Fruit fly (Drosophila melanogaster) whole organism, wandering third instar larva: Measurements from ENCODE around the gene CG7950.

Source experiments
- Abd-B ChIP-seq: fragments of >200 bp; optimal IDR thresholded peaks from 2 replicates; lab custom pipeline; 2017; ENCODE audit warnings: missing biosample characterization, missing genetic modification characterization
- CG32264 ChIP-seq: fragments of 200-800 bp; sonication (Bioruptor generic); optimal IDR thresholded peaks from 2 replicates; lab custom pipeline; 2016; ENCODE audit warnings: missing biosample characterization, missing genetic modification characterization
- CG9705 ChIP-seq: fragments of 200-800 bp; sonication (Bioruptor generic); optimal IDR thresholded peaks from 2 replicates; lab custom pipeline; 2018; ENCODE audit warnings: missing biosample characterization, mild to moderate bottlenecking, missing genetic modification characterization
- CrebA ChIP-seq: fragments of 200-800 bp; sonication (Bioruptor generic); optimal IDR thresholded peaks from 2 replicates; lab custom pipeline; 2016; ENCODE audit warnings: missing biosample characterization, mild to moderate bottlenecking, missing genetic modification characterization, borderline replicate concordance
- Dfd ChIP-seq: fragments of >200 bp; optimal IDR thresholded peaks from 2 replicates; lab custom pipeline; 2017; ENCODE audit warnings: missing biosample characterization, missing genetic modification characterization
- Dif ChIP-seq: fragments of 200-275, 200-300 bp; sonication (Bioruptor generic); optimal IDR thresholded peaks from 2 replicates; lab custom pipeline; 2018; ENCODE audit warnings: missing biosample characterization, missing genetic modification characterization; ENCODE audit not compliant: partially characterized antibody
- GATAd ChIP-seq: sonication (Bioruptor generic); optimal IDR thresholded peaks from 2 replicates; lab custom pipeline; 2016; ENCODE audit warnings: missing biosample characterization, missing genetic modification characterization
- HLH106 ChIP-seq: fragments of 200-800 bp; optimal IDR thresholded peaks from 3 replicates; lab custom pipeline; 2019; ENCODE audit warnings: missing biosample characterization, mild to moderate bottlenecking, missing genetic modification characterization, moderate library complexity
- Hnf4 ChIP-seq: fragments of 200-800 bp; sonication (Bioruptor generic); optimal IDR thresholded peaks from 2 replicates; lab custom pipeline; 2016; ENCODE audit warnings: missing biosample characterization, mild to moderate bottlenecking, missing genetic modification characterization
- Hr78 ChIP-seq: fragments of >200 bp; optimal IDR thresholded peaks from 2 replicates; lab custom pipeline; 2017; ENCODE audit warnings: missing biosample characterization, missing genetic modification characterization
- Hr83 ChIP-seq: fragments of 200-300 bp; sonication (Bioruptor generic); optimal IDR thresholded peaks from 2 replicates; lab custom pipeline; 2016; ENCODE audit warnings: missing biosample characterization, mild to moderate bottlenecking, missing genetic modification characterization, moderate library complexity; ENCODE audit not compliant: poor library complexity, severe bottlenecking
- Jra ChIP-seq: sonication (Bioruptor generic); optimal IDR thresholded peaks from 2 replicates; lab custom pipeline; 2016; ENCODE audit warnings: missing biosample characterization, missing genetic modification characterization
- Mio ChIP-seq: sonication (Bioruptor generic); optimal IDR thresholded peaks from 2 replicates; lab custom pipeline; 2016; ENCODE audit warnings: missing biosample characterization, missing genetic modification characterization
- Myc ChIP-seq: fragments of >200 bp; optimal IDR thresholded peaks from 2 replicates; lab custom pipeline; 2017
- N ChIP-seq: fragments of >200 bp; optimal IDR thresholded peaks from 2 replicates; lab custom pipeline; 2018; ENCODE audit warnings: missing biosample characterization, missing external identifiers, missing genetic modification characterization
- OdsH ChIP-seq: fragments of 200-800 bp; sonication (Bioruptor generic); optimal IDR thresholded peaks from 2 replicates; lab custom pipeline; 2016; ENCODE audit warnings: missing biosample characterization, mild to moderate bottlenecking, missing genetic modification characterization
- Rel ChIP-seq, 2 experiments: fragments of 200-800 bp; sonication (Bioruptor generic) in 1 of 2; optimal IDR thresholded peaks; 2 replicates in 1 of 2; 3 replicates in 1 of 2; lab custom pipeline; 2016 to 2019; ENCODE audit warnings: mild to moderate bottlenecking in 2 of 2, missing biosample characterization in 2 of 2, missing genetic modification characterization in 2 of 2, moderate library complexity in 1 of 2
- Sp1 ChIP-seq: fragments of 200-800 bp; sonication (Bioruptor generic); optimal IDR thresholded peaks from 3 replicates; lab custom pipeline; 2019; ENCODE audit warnings: missing biosample characterization, mild to moderate bottlenecking, missing genetic modification characterization, moderate library complexity
- Vsx2 ChIP-seq: fragments of 200-300, 225-300 bp; sonication (Bioruptor generic); optimal IDR thresholded peaks from 2 replicates; lab custom pipeline; 2018; ENCODE audit warnings: missing biosample characterization, missing genetic modification characterization; ENCODE audit not compliant: partially characterized antibody
- br ChIP-seq: fragments of 200-800 bp; sonication (Bioruptor generic); optimal IDR thresholded peaks from 2 replicates; lab custom pipeline; 2016; ENCODE audit warnings: missing biosample characterization, missing genetic modification characterization
- brk ChIP-seq: fragments of 200-800 bp; sonication (Bioruptor generic); optimal IDR thresholded peaks from 2 replicates; lab custom pipeline; 2016; ENCODE audit warnings: missing biosample characterization, mild to moderate bottlenecking, missing genetic modification characterization
- dl ChIP-seq, 2 experiments: fragments of 175-275, 200-275 bp in 1 of 2; fragments of 200-275 bp in 1 of 2; sonication (Bioruptor generic); optimal IDR thresholded peaks; lab custom pipeline; 2018; ENCODE audit warnings: mild to moderate bottlenecking in 2 of 2, missing biosample characterization in 2 of 2, missing genetic modification characterization in 2 of 2, moderate library complexity in 2 of 2; ENCODE audit not compliant: partially characterized antibody in 2 of 2, insufficient read depth in 1 of 2
- dmrt93B ChIP-seq: fragments of 200-800 bp; sonication (Bioruptor generic); optimal IDR thresholded peaks from 2 replicates; lab custom pipeline; 2018; ENCODE audit warnings: missing biosample characterization, mild to moderate bottlenecking, missing genetic modification characterization
- dsf ChIP-seq: sonication (Bioruptor generic); optimal IDR thresholded peaks from 2 replicates; lab custom pipeline; 2016; ENCODE audit warnings: missing biosample characterization, missing genetic modification characterization, borderline replicate concordance
- ey ChIP-seq: fragments of 200-800 bp; sonication (Bioruptor generic); optimal IDR thresholded peaks from 2 replicates; lab custom pipeline; 2016; ENCODE audit warnings: missing biosample characterization, missing genetic modification characterization
- foxo ChIP-seq, 2 experiments: fragments of 200-800 bp; sonication (Bioruptor generic); optimal IDR thresholded peaks; 2 replicates in 1 of 2; 3 replicates in 1 of 2; lab custom pipeline; 2016 to 2017; ENCODE audit warnings: missing biosample characterization in 2 of 2, missing genetic modification characterization in 2 of 2
- fru ChIP-seq: fragments of 200-800 bp; sonication (Bioruptor generic); optimal IDR thresholded peaks from 3 replicates; lab custom pipeline; 2016; ENCODE audit warnings: missing biosample characterization, mild to moderate bottlenecking, missing genetic modification characterization
- h ChIP-seq: fragments of 200-800 bp; sonication (Bioruptor generic); optimal IDR thresholded peaks from 3 replicates; lab custom pipeline; 2016; ENCODE audit warnings: missing biosample characterization, mild to moderate bottlenecking, missing genetic modification characterization
- jim ChIP-seq: fragments of 175-275, 200-325 bp; sonication (Bioruptor generic); optimal IDR thresholded peaks from 2 replicates; lab custom pipeline; 2016; ENCODE audit warnings: missing biosample characterization, mild to moderate bottlenecking, missing genetic modification characterization
- lola ChIP-seq: fragments of >200 bp; optimal IDR thresholded peaks from 2 replicates; lab custom pipeline; 2017; ENCODE audit warnings: missing biosample characterization, missing genetic modification characterization
- pan ChIP-seq: fragments of >200 bp; optimal IDR thresholded peaks from 2 replicates; lab custom pipeline; 2017
- psq ChIP-seq: fragments of 200-800 bp; sonication (Bioruptor generic); optimal IDR thresholded peaks from 3 replicates; lab custom pipeline; 2017; ENCODE audit warnings: missing biosample characterization, mild to moderate bottlenecking, missing genetic modification characterization, moderate library complexity
- rgr ChIP-seq: fragments of 200-800 bp; sonication (Bioruptor generic); optimal IDR thresholded peaks from 3 replicates; lab custom pipeline; 2016; ENCODE audit warnings: missing biosample characterization, mild to moderate bottlenecking, missing genetic modification characterization
- sage ChIP-seq: fragments of 200-800 bp; sonication (Bioruptor generic); optimal IDR thresholded peaks from 2 replicates; lab custom pipeline; 2016; ENCODE audit warnings: missing biosample characterization, mild to moderate bottlenecking, missing genetic modification characterization
- sv ChIP-seq: fragments of 200-800 bp; sonication (Bioruptor generic); optimal IDR thresholded peaks from 3 replicates; lab custom pipeline; 2016; ENCODE audit warnings: missing biosample characterization, missing genetic modification characterization
- tai ChIP-seq: sonication (Bioruptor generic); optimal IDR thresholded peaks from 2 replicates; lab custom pipeline; 2016; ENCODE audit warnings: missing biosample characterization, missing genetic modification characterization
- usp ChIP-seq: fragments of >200 bp; optimal IDR thresholded peaks from 2 replicates; lab custom pipeline; 2017; ENCODE audit warnings: missing biosample characterization, missing genetic modification characterization
- woc ChIP-seq: sonication (Bioruptor generic); optimal IDR thresholded peaks from 2 replicates; lab custom pipeline; 2016; ENCODE audit warnings: missing biosample characterization, mild to moderate bottlenecking, missing genetic modification characterization

Gene CG7950

DNA sequence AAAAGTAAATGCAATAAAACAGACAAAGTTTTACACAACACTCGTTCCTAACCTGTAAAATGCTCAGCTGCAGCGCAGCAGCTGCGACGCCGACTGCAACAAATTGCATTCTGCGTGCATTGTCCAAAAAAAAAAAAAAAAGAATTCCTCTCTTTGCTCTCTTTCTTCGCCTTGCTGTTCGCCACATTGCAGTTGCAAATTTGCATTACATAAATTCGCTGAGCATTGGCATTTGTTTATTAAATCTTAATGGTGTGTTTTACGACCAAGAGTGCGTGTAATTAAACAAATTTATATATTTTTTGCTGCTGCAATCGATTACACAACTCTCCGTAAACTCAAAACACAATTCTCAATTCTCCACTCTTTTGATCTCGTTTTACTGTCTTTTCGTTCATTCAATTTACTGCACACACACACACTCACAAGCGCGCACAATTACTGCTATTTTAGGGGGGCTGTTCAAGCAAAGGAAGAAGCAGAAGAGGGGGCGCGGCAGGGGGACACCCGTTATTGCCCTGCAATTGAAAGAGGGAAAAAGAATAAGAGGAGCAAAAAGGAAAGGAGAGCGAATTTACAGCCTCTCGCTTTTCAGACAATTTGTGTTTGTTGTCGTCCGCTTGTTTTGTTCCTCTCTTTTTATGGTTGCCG lies 43.8 kb downstream of the CG7950 start:
- TF ChIP-seq fru: peak; percentile 94
- no peak for TF ChIP-seq dsf (GFP tag; lab: Kevin White, UChicago)
- TF ChIP-seq brk (GFP tag; lab: Kevin White, UChicago): no peak
- TF ChIP-seq OdsH (GFP tag; lab: Kevin White, UChicago): no peak
- TF ChIP-seq tai (GFP tag; lab: Kevin White, UChicago): no peak
- no peak for TF ChIP-seq Mio (GFP tag; lab: Kevin White, UChicago)
- TF ChIP-seq jim (GFP tag; lab: Kevin White, UChicago): peak; percentile 93
- TF ChIP-seq Hr78 (GFP tag; lab: Kevin White, UChicago): no peak
- TF ChIP-seq Myc (lab: Kevin White, UChicago): no peak
- TF ChIP-seq dl (GFP tag; optimal IDR thresholded peaks at IDR 0.05; lab: Kevin White, UChicago; ENCODE audit: insufficient read depth in 1 of 2, partially characterized antibody in 2 of 2): no peak
- TF ChIP-seq foxo (GFP tag; optimal IDR thresholded peaks at IDR 0.05; lab: Kevin White, UChicago): no peak
- no peak for TF ChIP-seq usp (GFP tag; lab: Kevin White, UChicago)
- no peak for TF ChIP-seq Abd-B (GFP tag; lab: Kevin White, UChicago)
- no peak for TF ChIP-seq HLH106 (tag; lab: Kevin White, UChicago)
- no peak for TF ChIP-seq ey (GFP tag; lab: Kevin White, UChicago)
- no peak for TF ChIP-seq br (GFP tag; lab: Kevin White, UChicago)
- TF ChIP-seq CrebA (GFP tag; lab: Kevin White, UChicago): peak; percentile 52
- TF ChIP-seq Vsx2 (GFP tag; lab: Kevin White, UChicago): no peak
- no peak for TF ChIP-seq N
- TF ChIP-seq Hr83 (GFP tag; lab: Kevin White, UChicago): peak; percentile 3
- no peak for TF ChIP-seq lola (GFP tag; lab: Kevin White, UChicago)
- TF ChIP-seq Sp1 (GFP tag; lab: Kevin White, UChicago): peak; percentile 57
- TF ChIP-seq pan (lab: Kevin White, UChicago): no peak
- no peak for TF ChIP-seq Dfd (GFP tag; lab: Kevin White, UChicago)
- TF ChIP-seq sv (GFP tag; lab: Kevin White, UChicago): no peak
- TF ChIP-seq woc: no peak
- TF ChIP-seq CG32264 (GFP tag; lab: Kevin White, UChicago): no peak
- no peak for TF ChIP-seq rgr
- no peak for TF ChIP-seq Rel (GFP tag; optimal IDR thresholded peaks at IDR 0.05; lab: Kevin White, UChicago)
- peak; percentile 68 for TF ChIP-seq Rel (tag; optimal IDR thresholded peaks at IDR 0.05; lab: Kevin White, UChicago)
- TF ChIP-seq Hnf4: peak; percentile 43
- TF ChIP-seq dmrt93B: no peak
- TF ChIP-seq h: no peak
- no peak for TF ChIP-seq GATAd
- no peak for TF ChIP-seq Jra (GFP tag; lab: Kevin White, UChicago)
- no peak for TF ChIP-seq CG9705 (GFP tag; lab: Kevin White, UChicago)
- TF ChIP-seq Dif (GFP tag; lab: Kevin White, UChicago): no peak
- peak; percentile 99 for TF ChIP-seq psq (GFP tag; lab: Kevin White, UChicago)
- TF ChIP-seq sage (GFP tag; lab: Kevin White, UChicago): peak; percentile 34
- TF ChIP-seq, all 38 proteins: peak for 9

DNA sequence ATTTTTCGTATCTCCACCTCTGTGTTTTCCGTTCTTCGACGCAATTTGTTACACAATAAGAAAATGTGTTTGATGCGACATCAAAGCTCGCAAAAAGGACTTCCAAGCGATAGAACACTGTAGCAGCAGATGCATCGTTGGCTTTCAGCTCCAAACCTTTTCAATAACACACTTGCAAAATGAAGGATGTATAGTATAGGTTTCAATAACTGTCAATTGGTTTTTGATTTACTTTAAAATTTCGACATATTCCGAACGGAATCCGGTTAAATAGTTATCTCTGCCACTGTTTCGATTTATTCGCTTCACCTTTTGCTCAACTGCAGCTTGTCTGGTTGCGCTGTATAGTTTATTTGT lies 44.3 kb downstream of the CG7950 start:
- no peak for TF ChIP-seq Vsx2 (GFP tag; lab: Kevin White, UChicago)
- no peak for TF ChIP-seq Dif (GFP tag; lab: Kevin White, UChicago)
- no peak for TF ChIP-seq Rel (GFP tag; optimal IDR thresholded peaks at IDR 0.05; lab: Kevin White, UChicago)
- TF ChIP-seq Rel (tag; optimal IDR thresholded peaks at IDR 0.05; lab: Kevin White, UChicago): no peak
- peak; percentile 19 for TF ChIP-seq h
- peak in 1 of 2 experiments; percentile 32 for TF ChIP-seq foxo (GFP tag; optimal IDR thresholded peaks at IDR 0.05; lab: Kevin White, UChicago)
- TF ChIP-seq HLH106 (tag; lab: Kevin White, UChicago): peak; percentile 27
- TF ChIP-seq N: no peak
- TF ChIP-seq Hr83 (GFP tag; lab: Kevin White, UChicago): no peak
- peak; percentile 35 for TF ChIP-seq woc
- TF ChIP-seq ey (GFP tag; lab: Kevin White, UChicago): peak; percentile 25
- TF ChIP-seq Abd-B (GFP tag; lab: Kevin White, UChicago): no peak
